Worm (Caenorhabditis elegans) whole organism, midembryonic: ENCODE measurements around the gene T03F6.4.

Source experiments
- cog-1 ChIP-seq: sonication (generic microtip); optimal IDR thresholded peaks from 2 replicates; lab custom pipeline; 2016; ENCODE audit warnings: missing genetic modification characterization, missing compliant biosample characterization
- flt-1 ChIP-seq: fragments of 200-800 bp; sonication (Bioruptor generic); IDR thresholded peaks from 2 replicates; pipeline ENCODE4 v1.3.6; 2022; ENCODE audit warnings: missing genetic modification characterization, missing compliant biosample characterization
- klf-2 ChIP-seq: fragments of 200-800 bp; sonication (Bioruptor generic); conservative IDR thresholded peaks from 2 replicates; pipeline ENCODE4 v1.3.6; 2022; ENCODE audit warnings: missing genetic modification reagents, missing genetic modification characterization, missing compliant biosample characterization
- med-1 ChIP-seq: sonication (generic microtip); optimal IDR thresholded peaks from 2 replicates; lab custom pipeline; 2017; ENCODE audit warnings: missing genetic modification characterization, mild to moderate bottlenecking, missing compliant biosample characterization, antibody characterized with exemption, missing genetic modification reagents; ENCODE audit not compliant: insufficient read depth
- ref-1 ChIP-seq: fragments of 200-800 bp; sonication (Bioruptor generic); conservative IDR thresholded peaks from 2 replicates; pipeline ENCODE4 v1.3.6; 2022; ENCODE audit warnings: missing genetic modification reagents, missing genetic modification characterization, missing compliant biosample characterization
- tab-1 ChIP-seq: fragments of 200-800 bp; sonication (Bioruptor generic); IDR thresholded peaks from 2 replicates; pipeline ENCODE4 v1.3.6; 2022; ENCODE audit warnings: missing genetic modification characterization, missing compliant biosample characterization
- ztf-23 ChIP-seq: fragments of 200-800 bp; sonication (Bioruptor generic); IDR thresholded peaks from 2 replicates; pipeline ENCODE4 v1.3.6; 2022; ENCODE audit warnings: missing genetic modification reagents, missing genetic modification characterization, missing compliant biosample characterization
- ztf-29 ChIP-seq: fragments of 200-800 bp; sonication (Bioruptor generic); IDR thresholded peaks from 2 replicates; pipeline ENCODE4 v1.3.6; 2022; ENCODE audit warnings: missing genetic modification reagents, missing genetic modification characterization, missing compliant biosample characterization

- TF ChIP-seq ztf-29 = no peak
- no peak for TF ChIP-seq ztf-23 (GFP tag; lab: Robert Waterston, UW)
- no peak for TF ChIP-seq tab-1
- TF ChIP-seq flt-1 (GFP tag; lab: Robert Waterston, UW) = no peak
- TF ChIP-seq med-1 = no peak
- TF ChIP-seq klf-2 (GFP tag; lab: Robert Waterston, UW) = no peak
- no peak for TF ChIP-seq cog-1
- TF ChIP-seq ref-1 (GFP tag; lab: Robert Waterston, UW) = no peak
Measured at ce11 chrIII:13359256-13359655, 26.7 kb upstream of the T03F6.4 start, which contains the start of gene F53A2.9.
